Worm (Caenorhabditis elegans): ENCODE data around the gene hpo-40.

The hpo-40 gene

DNA sequence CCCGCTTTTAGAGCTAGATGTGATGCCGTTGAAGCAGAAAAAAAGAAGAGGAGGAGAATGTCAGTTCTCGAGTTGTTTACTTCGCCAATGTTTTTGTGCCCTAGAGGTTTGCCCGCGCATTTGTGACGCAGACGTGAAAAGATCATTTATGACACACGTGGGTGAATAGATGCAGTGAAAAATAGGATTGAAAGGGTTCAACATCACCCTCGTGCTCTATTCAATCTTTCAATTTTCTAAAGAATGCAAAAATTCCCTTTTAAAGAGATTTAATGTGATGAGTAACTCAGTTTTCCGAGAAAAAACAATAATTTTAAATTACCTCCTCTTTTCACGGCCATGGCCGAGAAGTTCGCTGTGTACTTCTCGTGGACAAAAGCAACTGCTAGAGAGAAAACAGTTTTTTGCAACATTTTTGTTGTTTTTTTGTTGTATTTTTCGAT lies 33.7 kb downstream of the hpo-40 start (continued):
- no peak for TF ChIP-seq gei-8 (GFP tag; optimal IDR thresholded peaks at IDR 0.05)
- no peak for TF ChIP-seq aly-2 (tag; optimal IDR thresholded peaks at IDR 0.05)
- TF ChIP-seq madf-5 (GFP tag; IDR thresholded peaks at IDR 0.05), result 0 out of 4 replicates have a peak, but pooled peaks of 1 of the 2 experiments have one; percentile 27
- TF ChIP-seq madf-9 (GFP tag; conservative IDR thresholded peaks at IDR 0.05), result no peak
- TF ChIP-seq lir-3 (tag; optimal IDR thresholded peaks at IDR 0.05), result no peak
- no peak for TF ChIP-seq lin-15B (tag; optimal IDR thresholded peaks at IDR 0.05)
- TF ChIP-seq saeg-2 (GFP tag; IDR thresholded peaks at IDR 0.05), result no peak
- TF ChIP-seq ceh-20 (GFP tag; IDR thresholded peaks at IDR 0.05), result no peak
- no peak for TF ChIP-seq lin-38 (GFP tag; IDR thresholded peaks at IDR 0.05)
- no peak; the same call in 1 of the 2 replicates for TF ChIP-seq hmg-1.1 (GFP tag; IDR thresholded peaks at IDR 0.05)
- TF ChIP-seq lin-1 (GFP tag; IDR thresholded peaks at IDR 0.05), result no peak
- no peak for TF ChIP-seq egl-43 (GFP tag; IDR thresholded peaks at IDR 0.05)
- no peak for TF ChIP-seq spr-3 (GFP tag; optimal IDR thresholded peaks at IDR 0.05)
- TF ChIP-seq nhr-76 (tag; optimal IDR thresholded peaks at IDR 0.05), result no peak
- no peak for TF ChIP-seq jun-1 (tag; optimal IDR thresholded peaks at IDR 0.05)
- TF ChIP-seq pha-4 (GFP tag; IDR thresholded peaks at IDR 0.05), result no peak
- no peak for TF ChIP-seq pha-4 (tag; optimal IDR thresholded peaks at IDR 0.05)
- no peak for TF ChIP-seq snpc-1.2 (GFP tag; IDR thresholded peaks at IDR 0.05)
- TF ChIP-seq unc-62 (GFP tag; optimal IDR thresholded peaks at IDR 0.05 in 1 of 2), result peak in 1 of 2 experiments; percentile 95
- no peak for TF ChIP-seq unc-62 (tag; optimal IDR thresholded peaks at IDR 0.05)
- peak; percentile 87 for TF ChIP-seq fkh-10 (GFP tag; optimal IDR thresholded peaks at IDR 0.05)
- TF ChIP-seq zfp-2 (tag; optimal IDR thresholded peaks at IDR 0.05), result no peak
- peak; percentile 57 for TF ChIP-seq mep-1 (tag; optimal IDR thresholded peaks at IDR 0.05)
- peak in 1 of 2 experiments; percentile 19 for TF ChIP-seq hif-1 (tag; optimal IDR thresholded peaks at IDR 0.05)
- TF ChIP-seq mes-2 (tag; optimal IDR thresholded peaks at IDR 0.05; ENCODE audit: poor library complexity, severe bottlenecking), result peak; percentile 57
- no peak for TF ChIP-seq arid-1 (GFP tag; conservative IDR thresholded peaks at IDR 0.05)
- peak; percentile 96 for TF ChIP-seq aha-1 (tag)
- TF ChIP-seq ctbp-1 (GFP tag; IDR thresholded peaks at IDR 0.05), result peak; percentile 40; the same call in 1 of the 2 replicates
- no peak for TF ChIP-seq T20F7.1 (GFP tag; optimal IDR thresholded peaks at IDR 0.05)
- TF ChIP-seq ces-1 (GFP tag; optimal IDR thresholded peaks at IDR 0.05), result no peak
- no peak for TF ChIP-seq nhr-10 (tag; optimal IDR thresholded peaks at IDR 0.05)
- no peak for TF ChIP-seq zip-11 (GFP tag; IDR thresholded peaks at IDR 0.05)
- TF ChIP-seq lsy-2 (tag; optimal IDR thresholded peaks at IDR 0.05), result peak; percentile 28 to 47
- no peak for TF ChIP-seq set-16 (GFP tag; IDR thresholded peaks at IDR 0.05)
- TF ChIP-seq ceh-62 (tag; optimal IDR thresholded peaks at IDR 0.05), result no peak
- no peak for TF ChIP-seq tra-1 (GFP tag; IDR thresholded peaks at IDR 0.05)
- no peak for TF ChIP-seq vab-7 (GFP tag; IDR thresholded peaks at IDR 0.05)
- peak; percentile 78 for TF ChIP-seq nhr-28 (tag; optimal IDR thresholded peaks at IDR 0.05)
- no peak for TF ChIP-seq Y5F2A.4 (GFP tag; optimal IDR thresholded peaks at IDR 0.05)
- TF ChIP-seq nhr-237 (tag; optimal IDR thresholded peaks at IDR 0.05), result no peak
- TF ChIP-seq mdl-1 (tag; optimal IDR thresholded peaks at IDR 0.05), result peak; percentile 22 to 98
- TF ChIP-seq ZK546.5 (tag; optimal IDR thresholded peaks at IDR 0.05), result no peak
- TF ChIP-seq ceh-44 (GFP tag; IDR thresholded peaks at IDR 0.05), result no peak
- no peak for TF ChIP-seq ceh-28 (tag; optimal IDR thresholded peaks at IDR 0.05)
- TF ChIP-seq nhr-42 (GFP tag; IDR thresholded peaks at IDR 0.05), result no peak
- no peak for TF ChIP-seq Y105C5A.15 (GFP tag; IDR thresholded peaks at IDR 0.05)
- TF ChIP-seq ZK337.2 (GFP tag; IDR thresholded peaks at IDR 0.05), result 0 out of 2 replicates have a peak, but pooled peaks have one; percentile 23
- no peak for TF ChIP-seq zfp-3 (GFP tag; conservative IDR thresholded peaks at IDR 0.05)
- TF ChIP-seq dpl-1 (GFP tag; optimal IDR thresholded peaks at IDR 0.05), result peak; percentile 17
- TF ChIP-seq lim-7 (GFP tag; IDR thresholded peaks at IDR 0.05), result no peak
- TF ChIP-seq Y48G9A.11 (GFP tag; IDR thresholded peaks at IDR 0.05), result no peak
- no peak for TF ChIP-seq ztf-11 (tag; optimal IDR thresholded peaks at IDR 0.05)

Measured in whole organism, L4 larva.